Worm (Caenorhabditis elegans) whole organism, L1 larva: ENCODE measurements around the gene ZK673.6.

ENCODE experiments used
- C04F5.9 ChIP-seq: sonication (generic microtip); optimal IDR thresholded peaks from 2 replicates; lab custom pipeline; 2016; ENCODE audit warnings: missing genetic modification characterization, missing compliant biosample characterization
- C16A3.4 ChIP-seq: fragments of 150-350 bp; optimal IDR thresholded peaks from 2 replicates; lab custom pipeline; 2014; ENCODE audit warnings: missing biosample characterization, missing genetic modification characterization
- C34B4.2 ChIP-seq: sonication (generic microtip); optimal IDR thresholded peaks from 2 replicates; lab custom pipeline; 2017; ENCODE audit warnings: mild to moderate bottlenecking, missing genetic modification characterization, missing compliant biosample characterization
- Y116A8C.19 ChIP-seq: sonication (generic microtip); optimal IDR thresholded peaks from 2 replicates; lab custom pipeline; 2016; ENCODE audit warnings: missing compliant biosample characterization, missing genetic modification characterization, borderline replicate concordance
- alr-1 ChIP-seq: fragments of 200-800 bp; sonication (Bioruptor generic); optimal IDR thresholded peaks from 2 replicates; lab custom pipeline; 2018; ENCODE audit warnings: borderline replicate concordance, mild to moderate bottlenecking, missing genetic modification characterization, missing compliant biosample characterization
- ama-1 ChIP-seq: fragments of 150-350 bp; optimal IDR thresholded peaks from 2 replicates; lab custom pipeline; 2014
- blmp-1 ChIP-seq: fragments of 150-350 bp; optimal IDR thresholded peaks from 2 replicates; lab custom pipeline; 2014; ENCODE audit warnings: missing biosample characterization, missing genetic modification characterization
- ceh-88 ChIP-seq: fragments of 200-800 bp; sonication (Bioruptor generic); IDR thresholded peaks from 2 replicates; pipeline ENCODE4 v1.3.6; 2022; ENCODE audit warnings: missing genetic modification characterization, missing compliant biosample characterization
- ceh-90 ChIP-seq: sonication (generic microtip); optimal IDR thresholded peaks from 2 replicates; lab custom pipeline; 2016; ENCODE audit warnings: missing genetic modification characterization, missing compliant biosample characterization
- dpl-1 ChIP-seq, 3 experiments: fragments of 150-350 bp in 2 of 3; sonication (generic microtip) in 1 of 3; optimal IDR thresholded peaks; 2 replicates each; lab custom pipeline; 2014 to 2017; ENCODE audit warnings: missing biosample characterization in 3 of 3, missing genetic modification characterization in 3 of 3, missing genetic modification reagents in 3 of 3
- dsc-1 ChIP-seq: sonication (generic microtip); optimal IDR thresholded peaks from 2 replicates; lab custom pipeline; 2016; ENCODE audit warnings: mild to moderate bottlenecking, missing genetic modification characterization, missing compliant biosample characterization
- efl-1 ChIP-seq, 4 experiments: fragments of 150-350 bp; optimal IDR thresholded peaks in 3 of 4; peaks in 1 of 4; 1 replicate in 1 of 4; 2 replicates in 3 of 4; lab custom pipeline; 2014; ENCODE audit warnings: missing biosample characterization in 2 of 4, missing genetic modification characterization in 2 of 4, missing genetic modification reagents in 2 of 4
- elt-2 ChIP-seq: sonication (generic microtip); optimal IDR thresholded peaks from 2 replicates; lab custom pipeline; 2016; ENCODE audit warnings: missing genetic modification characterization, mild to moderate bottlenecking, inconsistent platforms, missing compliant biosample characterization, missing genetic modification reagents
- elt-3 ChIP-seq, 6 experiments: fragments of 150-350 bp in 1 of 6; sonication (generic microtip); optimal IDR thresholded peaks; 2 replicates each; lab custom pipeline; 2017 to 2018; ENCODE audit warnings: missing biosample characterization in 6 of 6, missing genetic modification characterization in 6 of 6, inconsistent platforms in 1 of 6
- ets-5 ChIP-seq: fragments of 200-800 bp; sonication (Bioruptor generic); IDR thresholded peaks from 2 replicates; pipeline ENCODE4 v1.3.6; 2022; ENCODE audit warnings: missing genetic modification characterization, missing compliant biosample characterization
- fkh-8 ChIP-seq: sonication (generic microtip); optimal IDR thresholded peaks from 2 replicates; lab custom pipeline; 2016; ENCODE audit warnings: mild to moderate bottlenecking, missing genetic modification characterization, missing compliant biosample characterization
- grh-1 ChIP-seq: fragments of 200-800 bp; sonication (Bioruptor generic); IDR thresholded peaks from 2 replicates; pipeline ENCODE4 v1.3.6; 2022; ENCODE audit warnings: missing genetic modification reagents, missing genetic modification characterization, missing compliant biosample characterization
- hlh-4 ChIP-seq: sonication (generic microtip); optimal IDR thresholded peaks from 2 replicates; lab custom pipeline; 2016; ENCODE audit warnings: mild to moderate bottlenecking, missing genetic modification characterization, missing compliant biosample characterization
- hpl-2 ChIP-seq: fragments of 150-350 bp; optimal IDR thresholded peaks from 2 replicates; lab custom pipeline; 2014; ENCODE audit warnings: missing biosample characterization, missing genetic modification reagents, missing genetic modification characterization
- irx-1 ChIP-seq: sonication (generic microtip); optimal IDR thresholded peaks from 2 replicates; lab custom pipeline; 2016; ENCODE audit warnings: missing genetic modification characterization, missing compliant biosample characterization
- jun-1 ChIP-seq: fragments of 150-350 bp; optimal IDR thresholded peaks from 2 replicates; lab custom pipeline; 2014; ENCODE audit warnings: missing biosample characterization, missing genetic modification reagents, missing genetic modification characterization
- lin-13 ChIP-seq: fragments of 150-350 bp; optimal IDR thresholded peaks from 2 replicates; lab custom pipeline; 2014; ENCODE audit warnings: missing biosample characterization, missing genetic modification reagents, missing genetic modification characterization
- lin-14 ChIP-seq: fragments of 200-800 bp; sonication (Bioruptor generic); optimal IDR thresholded peaks from 2 replicates; lab custom pipeline; 2018; ENCODE audit warnings: mild to moderate bottlenecking, missing genetic modification characterization, moderate library complexity, missing compliant biosample characterization
- lin-15B ChIP-seq: fragments of 150-350 bp; sonication (generic microtip); optimal IDR thresholded peaks from 3 replicates; lab custom pipeline; 2014; ENCODE audit warnings: missing biosample characterization, missing genetic modification characterization
- lir-3 ChIP-seq: sonication (generic microtip); optimal IDR thresholded peaks from 2 replicates; lab custom pipeline; 2016; ENCODE audit warnings: mild to moderate bottlenecking, missing genetic modification characterization, moderate library complexity, missing compliant biosample characterization; ENCODE audit not compliant: poor library complexity
- lsy-2 ChIP-seq, 2 experiments: fragments of 150-350 bp; optimal IDR thresholded peaks; 2 replicates each; lab custom pipeline; 2014; ENCODE audit warnings: missing biosample characterization in 2 of 2, missing genetic modification characterization in 2 of 2
- mef-2 ChIP-seq: fragments of 150-350 bp; optimal IDR thresholded peaks from 2 replicates; lab custom pipeline; 2014; ENCODE audit warnings: missing biosample characterization, missing genetic modification characterization
- nhr-19 ChIP-seq: fragments of 200-800 bp; sonication (Bioruptor generic); conservative IDR thresholded peaks from 2 replicates; pipeline ENCODE4 v1.3.6; 2022; ENCODE audit warnings: missing genetic modification characterization, missing compliant biosample characterization
- nhr-20 ChIP-seq: sonication (generic microtip); optimal IDR thresholded peaks from 2 replicates; lab custom pipeline; 2016; ENCODE audit warnings: mild to moderate bottlenecking, missing genetic modification characterization, missing compliant biosample characterization
- nhr-77 ChIP-seq: fragments of 150-350 bp; optimal IDR thresholded peaks from 2 replicates; lab custom pipeline; 2014; ENCODE audit warnings: missing biosample characterization, missing genetic modification characterization
- nhr-85 ChIP-seq: sonication (generic microtip); peaks from one replicate; lab custom pipeline; 2016; ENCODE audit warnings: missing genetic modification characterization, inconsistent platforms, missing compliant biosample characterization
- nhr-90 ChIP-seq: sonication (generic microtip); optimal IDR thresholded peaks from 2 replicates; lab custom pipeline; 2016; ENCODE audit warnings: mild to moderate bottlenecking, missing genetic modification characterization, missing compliant biosample characterization; ENCODE audit not compliant: poor library complexity
- pag-3 ChIP-seq: sonication (generic microtip); optimal IDR thresholded peaks from 2 replicates; lab custom pipeline; 2017; ENCODE audit warnings: missing genetic modification characterization, mild to moderate bottlenecking, missing compliant biosample characterization, antibody characterized with exemption, borderline replicate concordance; ENCODE audit not compliant: insufficient read depth
- snu-23 ChIP-seq: sonication (generic microtip); optimal IDR thresholded peaks from 2 replicates; lab custom pipeline; 2016; ENCODE audit warnings: missing genetic modification characterization, missing compliant biosample characterization
- sox-4 ChIP-seq: sonication (generic microtip); optimal IDR thresholded peaks from 2 replicates; lab custom pipeline; 2016; ENCODE audit warnings: missing genetic modification characterization, missing compliant biosample characterization
- sptf-1 ChIP-seq: fragments of 150-350 bp; optimal IDR thresholded peaks from 2 replicates; lab custom pipeline; 2014; ENCODE audit warnings: missing biosample characterization, missing genetic modification characterization
- sup-37 ChIP-seq: fragments of 200-800 bp; sonication (Bioruptor generic); optimal IDR thresholded peaks from 2 replicates; lab custom pipeline; 2018; ENCODE audit warnings: mild to moderate bottlenecking, missing genetic modification characterization, missing compliant biosample characterization
- tlp-1 ChIP-seq: fragments of 150-350 bp; optimal IDR thresholded peaks from 2 replicates; lab custom pipeline; 2014; ENCODE audit warnings: missing biosample characterization, missing genetic modification characterization
- unc-30 ChIP-seq: sonication (generic microtip); optimal IDR thresholded peaks from 2 replicates; lab custom pipeline; 2017; ENCODE audit warnings: missing biosample characterization, missing genetic modification characterization
- unc-62 ChIP-seq: fragments of 150-350 bp; optimal IDR thresholded peaks from 2 replicates; lab custom pipeline; 2014; ENCODE audit warnings: missing biosample characterization, missing genetic modification reagents, missing genetic modification characterization
- unc-86 ChIP-seq: sonication (generic microtip); optimal IDR thresholded peaks from 2 replicates; lab custom pipeline; 2016; ENCODE audit warnings: missing genetic modification characterization, missing compliant biosample characterization
- vab-15 ChIP-seq: sonication (generic microtip); optimal IDR thresholded peaks from 2 replicates; lab custom pipeline; 2017; ENCODE audit warnings: missing genotype, mild to moderate bottlenecking, missing genetic modification characterization, missing compliant biosample characterization
- zip-4 ChIP-seq: fragments of 200-800 bp; sonication (Bioruptor generic); optimal IDR thresholded peaks from 2 replicates; lab custom pipeline; 2018; ENCODE audit warnings: mild to moderate bottlenecking, missing genetic modification characterization, moderate library complexity, missing compliant biosample characterization
- ztf-11 ChIP-seq, 2 experiments: sonication (generic microtip); optimal IDR thresholded peaks; 2 replicates each; lab custom pipeline; 2016 to 2017; ENCODE audit warnings: missing genetic modification characterization in 2 of 2, missing biosample characterization in 1 of 2, missing compliant biosample characterization in 1 of 2
- ztf-4 ChIP-seq: fragments of 150-350 bp; optimal IDR thresholded peaks from 2 replicates; lab custom pipeline; 2014; ENCODE audit warnings: missing biosample characterization, missing genetic modification characterization

Gene ZK673.6

DNA sequence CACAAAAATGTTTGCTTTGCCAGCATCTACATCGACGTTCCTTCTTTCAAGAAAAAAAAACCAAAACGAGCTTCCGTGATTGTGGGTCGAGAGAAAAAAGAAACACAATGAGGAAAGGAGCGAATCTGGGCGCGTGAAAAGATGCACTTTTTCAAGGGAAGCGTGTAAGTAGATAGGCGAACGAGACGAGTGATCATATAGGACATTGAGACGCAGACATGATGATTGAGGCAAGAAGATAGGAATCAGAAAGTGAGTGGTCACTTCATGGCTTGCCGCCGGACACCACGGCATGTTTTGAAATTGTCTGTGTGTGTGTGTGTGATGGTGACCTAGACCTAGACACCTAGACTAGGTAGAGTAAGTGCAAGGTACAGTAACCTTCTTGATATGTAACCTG is 37.4 kb upstream of the ZK673.6 start (continued):
- no peak for TF ChIP-seq lin-13 (GFP tag; lab: Kevin White, UChicago)
- no peak for TF ChIP-seq fkh-8
- no peak for TF ChIP-seq C04F5.9 (tag; lab: Kevin White, UChicago)
- no peak for TF ChIP-seq ztf-11 (tag; optimal IDR thresholded peaks at IDR 0.05; lab: Kevin White, UChicago)
- peak; percentile 59 for TF ChIP-seq snu-23 (GFP tag; lab: Kevin White, UChicago)
- TF ChIP-seq grh-1 = no peak
- no peak for TF ChIP-seq vab-15 (tag; lab: Kevin White, UChicago)
- TF ChIP-seq ztf-4 (tag; lab: Kevin White, UChicago) = no peak
- no peak for TF ChIP-seq mef-2 (tag; lab: Kevin White, UChicago)
- TF ChIP-seq irx-1 (tag; lab: Kevin White, UChicago) = peak; percentile 33
- TF ChIP-seq dpl-1 (GFP tag; optimal IDR thresholded peaks at IDR 0.05; lab: Kevin White, UChicago) = no peak
- peak; percentile 92 for TF ChIP-seq lin-14 (GFP tag; lab: Kevin White, UChicago)
- TF ChIP-seq nhr-19 (GFP tag; lab: Robert Waterston, UW) = no peak
- peak; percentile 94 for TF ChIP-seq nhr-85 (tag; lab: Kevin White, UChicago)
- no peak for TF ChIP-seq tlp-1 (tag; lab: Kevin White, UChicago)
- TF ChIP-seq ets-5 (GFP tag; lab: Robert Waterston, UW) = no peak
- TF ChIP-seq C34B4.2 (tag; lab: Kevin White, UChicago) = no peak
- TF ChIP-seq zip-4 = no peak
- peak; percentile 94 for TF ChIP-seq blmp-1 (tag; lab: Kevin White, UChicago)
- peak; percentile 19 to 24 for TF ChIP-seq efl-1 (optimal IDR thresholded peaks at IDR 0.05; lab: Kevin White, UChicago)
- no peak for TF ChIP-seq efl-1 (GFP tag; optimal IDR thresholded peaks at IDR 0.05 in 1 of 2; lab: Kevin White, UChicago)
- no peak for TF ChIP-seq Y116A8C.19 (tag; lab: Kevin White, UChicago)
- TF ChIP-seq nhr-90 (tag; lab: Kevin White, UChicago) = peak; percentile 1

DNA sequence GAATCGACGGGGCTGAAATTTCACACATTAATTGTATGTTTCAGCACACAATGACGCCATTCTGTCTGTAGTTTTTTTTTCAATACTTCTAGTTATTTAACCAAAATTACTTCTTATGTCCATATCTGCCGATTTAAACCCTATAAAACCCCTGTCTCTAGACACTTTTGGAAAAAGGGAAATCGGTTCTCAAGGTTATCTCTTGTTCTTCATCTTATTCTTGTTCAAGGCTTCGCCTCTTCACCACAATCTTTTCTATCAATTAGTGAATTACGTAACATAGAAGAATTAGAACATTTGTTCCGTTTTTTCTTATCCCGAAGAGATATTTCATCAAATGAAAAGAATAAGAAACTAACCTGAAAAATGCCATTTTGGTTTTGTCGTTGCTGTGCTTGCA is 36.5 kb upstream of the ZK673.6 start:
- TF ChIP-seq sptf-1 (tag; lab: Kevin White, UChicago) (no peak), blmp-1 (tag; lab: Kevin White, UChicago) (peak; percentile 85)

DNA sequence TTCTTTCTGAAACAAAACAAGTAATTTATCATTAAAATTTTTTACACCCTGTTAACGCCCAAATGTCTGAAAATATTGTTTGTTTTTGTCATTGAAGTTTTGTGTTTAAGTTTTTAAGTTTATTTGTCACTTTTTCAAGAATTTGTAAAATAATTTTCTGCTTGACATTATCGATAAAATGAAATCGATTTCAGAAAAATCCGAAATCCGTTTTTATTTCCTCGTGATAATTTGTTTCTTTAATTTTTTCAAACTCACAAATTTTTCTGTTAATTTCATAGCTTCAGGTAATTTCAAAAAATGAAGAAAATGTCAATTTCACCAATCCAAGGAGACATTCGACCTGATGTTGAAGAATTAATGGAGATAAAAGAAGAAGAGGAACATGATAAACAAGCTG is 31.8 kb upstream of the ZK673.6 start, which contains the start of gene ZK666.12:
TSS of gene ZK666.12 (plus strand) at position 301 of the 400 bp plus-strand sequence.
- no peak for TF ChIP-seq tlp-1 (tag; lab: Kevin White, UChicago)
- TF ChIP-seq lir-3 = no peak
- no peak for TF ChIP-seq hlh-4 (tag; lab: Kevin White, UChicago)
- TF ChIP-seq C16A3.4 = no peak
- no peak for TF ChIP-seq nhr-90 (tag; lab: Kevin White, UChicago)
- no peak for TF ChIP-seq ztf-11 (tag; optimal IDR thresholded peaks at IDR 0.05; lab: Kevin White, UChicago)
- no peak for TF ChIP-seq alr-1 (tag; lab: Kevin White, UChicago)
- TF ChIP-seq jun-1 (tag; lab: Kevin White, UChicago) = no peak
- no peak for TF ChIP-seq fkh-8
- no peak for TF ChIP-seq elt-2 (tag; lab: Kevin White, UChicago)
- TF ChIP-seq lin-14 (GFP tag; lab: Kevin White, UChicago) = no peak
- no peak for TF ChIP-seq hpl-2
- no peak for TF ChIP-seq unc-86 (tag; lab: Kevin White, UChicago)
- no peak for TF ChIP-seq elt-3 (tag; optimal IDR thresholded peaks at IDR 0.05; lab: Kevin White, UChicago)
- no peak for TF ChIP-seq pag-3

DNA sequence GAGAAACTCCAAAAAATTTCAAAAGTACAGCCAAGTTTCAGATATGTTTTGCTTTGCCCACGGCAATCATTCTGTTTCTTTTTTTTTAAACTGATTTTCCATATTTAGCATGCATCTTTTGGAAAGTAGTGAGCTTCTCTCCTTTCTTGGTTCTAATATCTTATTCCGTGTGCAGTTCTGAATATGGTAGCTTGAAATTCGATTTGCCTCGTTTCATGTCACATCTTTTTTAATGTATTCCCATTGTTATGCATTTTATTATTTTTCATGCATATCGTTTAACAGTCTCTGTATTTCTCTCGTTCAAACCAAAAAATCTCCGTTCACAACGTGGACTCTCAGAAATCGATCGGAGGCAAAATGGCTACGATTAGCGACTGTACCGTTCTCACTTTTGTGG is 30.3 kb upstream of the ZK673.6 start, which contains the start of gene ZK666.14:
TSS of gene ZK666.14 (plus strand) at position 301 of the 400 bp plus-strand sequence.
- TF ChIP-seq alr-1 (tag; lab: Kevin White, UChicago) (no peak), mef-2 (tag; lab: Kevin White, UChicago) (no peak), unc-62 (GFP tag; lab: Kevin White, UChicago) (no peak), lin-15B (tag; lab: Kevin White, UChicago) (no peak), sox-4 (tag; lab: Kevin White, UChicago) (no peak), ceh-88 (GFP tag; lab: Robert Waterston, UW) (no peak), lin-13 (GFP tag; lab: Kevin White, UChicago) (no peak), ceh-90 (tag; lab: Kevin White, UChicago) (no peak), jun-1 (tag; lab: Kevin White, UChicago) (no peak), dsc-1 (no peak), ama-1 (lab: Kevin White, UChicago) (no peak), C04F5.9 (tag; lab: Kevin White, UChicago) (no peak), ztf-11 (tag; optimal IDR thresholded peaks at IDR 0.05; lab: Kevin White, UChicago) (no peak), zip-4 (no peak), nhr-20 (no peak), lsy-2 (tag; optimal IDR thresholded peaks at IDR 0.05; lab: Kevin White, UChicago) (no peak), sup-37 (no peak), nhr-77 (tag; lab: Kevin White, UChicago) (no peak), unc-30 (no peak), tlp-1 (tag; lab: Kevin White, UChicago) (no peak)
